Fruit fly (Drosophila melanogaster) whole organism, embryonic: Measurements from ENCODE around the gene CG11608.

Experiments used
- Atf6 ChIP-seq: fragments of 200-800 bp; sonication (Bioruptor generic); IDR thresholded peaks from 2 replicates; pipeline ENCODE4 v1.3.6; 2022; ENCODE audit warnings: missing biosample characterization, missing genetic modification characterization
- CG11504 ChIP-seq: fragments of 200-800 bp; sonication (Bioruptor generic); optimal IDR thresholded peaks from 3 replicates; lab custom pipeline; 2019; ENCODE audit warnings: missing biosample characterization, mild to moderate bottlenecking, missing genetic modification characterization, moderate library complexity
- CG13123 ChIP-seq: fragments of 200-800 bp; sonication (Bioruptor generic); optimal IDR thresholded peaks from 2 replicates; lab custom pipeline; 2016; ENCODE audit warnings: missing biosample characterization, missing genetic modification characterization
- CG13894 ChIP-seq: fragments of 200-800 bp; sonication (Bioruptor generic); optimal IDR thresholded peaks from 3 replicates; lab custom pipeline; 2018; ENCODE audit warnings: missing biosample characterization, mild to moderate bottlenecking, missing genetic modification characterization, moderate library complexity
- CG14965 ChIP-seq: fragments of 200-800 bp; sonication (Bioruptor generic); optimal IDR thresholded peaks from 2 replicates; lab custom pipeline; 2016; ENCODE audit warnings: missing biosample characterization, missing genetic modification characterization, borderline replicate concordance
- CG30431 ChIP-seq: fragments of 200-800 bp; sonication (Bioruptor generic); optimal IDR thresholded peaks from 2 replicates; lab custom pipeline; 2017; ENCODE audit warnings: missing biosample characterization, missing genetic modification characterization
- CG33557 ChIP-seq: fragments of 200-800 bp; sonication (Bioruptor generic); optimal IDR thresholded peaks from 2 replicates; lab custom pipeline; 2019; ENCODE audit warnings: missing biosample characterization, mild to moderate bottlenecking, missing genetic modification characterization, moderate library complexity
- CG5180 ChIP-seq: fragments of 200-800 bp; sonication (Bioruptor generic); optimal IDR thresholded peaks from 3 replicates; lab custom pipeline; 2017; ENCODE audit warnings: missing biosample characterization, missing genetic modification characterization, mild to moderate bottlenecking, moderate library complexity, missing genetic modification reagents
- CG6254 ChIP-seq: fragments of 200-800 bp; sonication (Bioruptor generic); optimal IDR thresholded peaks from 3 replicates; lab custom pipeline; 2017; ENCODE audit warnings: mild to moderate bottlenecking, missing biosample characterization, missing genetic modification reagents, missing genetic modification characterization
- CG7963 ChIP-seq: fragments of 200-800 bp; sonication (Bioruptor generic); IDR thresholded peaks from 3 replicates; pipeline ENCODE4 v1.3.6; 2022; ENCODE audit warnings: missing biosample characterization, missing genetic modification characterization; ENCODE audit not compliant: partially characterized antibody
- CG8290 ChIP-seq, 3 experiments: fragments of 200-800 bp; sonication (Bioruptor generic); optimal IDR thresholded peaks; 2 replicates each; lab custom pipeline; 2016 to 2019; ENCODE audit warnings: missing biosample characterization in 3 of 3, missing genetic modification characterization in 3 of 3, mild to moderate bottlenecking in 2 of 3, moderate library complexity in 1 of 3
- CG9215 ChIP-seq: fragments of 200-800 bp; sonication (Bioruptor generic); IDR thresholded peaks from 2 replicates; pipeline ENCODE4 v1.3.6; 2022; ENCODE audit warnings: missing biosample characterization, missing genetic modification characterization
- CG9727 ChIP-seq: fragments of 200-800 bp; sonication (Bioruptor generic); optimal IDR thresholded peaks from 3 replicates; lab custom pipeline; 2017; ENCODE audit warnings: missing biosample characterization, mild to moderate bottlenecking, missing genetic modification characterization
- Camta ChIP-seq: fragments of 200-800 bp; sonication (Bioruptor generic); optimal IDR thresholded peaks from 2 replicates; lab custom pipeline; 2016; ENCODE audit warnings: missing biosample characterization, missing genetic modification characterization
- CrebB ChIP-seq: fragments of 200-800 bp; sonication (Bioruptor generic); optimal IDR thresholded peaks from 3 replicates; lab custom pipeline; 2018; ENCODE audit warnings: missing biosample characterization, mild to moderate bottlenecking, missing genetic modification characterization
- Deaf1 ChIP-seq: fragments of 200-800 bp; optimal IDR thresholded peaks from 3 replicates; lab custom pipeline; 2019; ENCODE audit warnings: missing biosample characterization, mild to moderate bottlenecking, missing genetic modification characterization, moderate library complexity
- GATAe ChIP-seq: fragments of 200-800 bp; sonication (Bioruptor generic); conservative IDR thresholded peaks from 2 replicates; pipeline ENCODE4 v1.3.6; 2022; ENCODE audit warnings: missing biosample characterization, missing genetic modification characterization
- H2.0 ChIP-seq: fragments of 200-800 bp; sonication (Bioruptor generic); IDR thresholded peaks from 2 replicates; pipeline ENCODE4 v1.3.6; 2022; ENCODE audit warnings: missing biosample characterization, missing genetic modification characterization
- HLHmδ ChIP-seq: fragments of 200-800 bp; sonication (Bioruptor generic); optimal IDR thresholded peaks from 2 replicates; lab custom pipeline; 2018; ENCODE audit warnings: missing biosample characterization, mild to moderate bottlenecking, missing genetic modification characterization, moderate library complexity
- Lhr ChIP-seq: fragments of 200-800 bp; sonication (Bioruptor generic); optimal IDR thresholded peaks from 3 replicates; lab custom pipeline; 2017; ENCODE audit warnings: mild to moderate bottlenecking, missing biosample characterization, missing genetic modification reagents, missing genetic modification characterization
- MESR4 ChIP-seq: fragments of 200-800 bp; sonication (Bioruptor generic); optimal IDR thresholded peaks from 2 replicates; lab custom pipeline; 2018; ENCODE audit warnings: missing biosample characterization, mild to moderate bottlenecking, missing genetic modification characterization, moderate library complexity
- Med ChIP-seq: fragments of 200-800 bp; sonication (Bioruptor generic); peaks from one replicate; lab custom pipeline; 2016; ENCODE audit warnings: missing biosample characterization, missing genetic modification characterization, mild to moderate bottlenecking, inconsistent platforms, moderate library complexity
- NfI ChIP-seq: fragments of 200-800 bp; sonication (Bioruptor generic); optimal IDR thresholded peaks from 3 replicates; lab custom pipeline; 2018; ENCODE audit warnings: missing biosample characterization, mild to moderate bottlenecking, missing genetic modification characterization, moderate library complexity
- Sox102F ChIP-seq: fragments of 200-800 bp; sonication (Bioruptor generic); optimal IDR thresholded peaks from 2 replicates; lab custom pipeline; 2018; ENCODE audit warnings: missing biosample characterization, mild to moderate bottlenecking, missing genetic modification characterization, moderate library complexity
- ac ChIP-seq: fragments of 200-800 bp; sonication (Bioruptor generic); optimal IDR thresholded peaks from 3 replicates; lab custom pipeline; 2017; ENCODE audit warnings: missing biosample characterization, mild to moderate bottlenecking, missing genetic modification characterization
- ap ChIP-seq: fragments of 200-800 bp; sonication (Bioruptor generic); IDR thresholded peaks from 2 replicates; pipeline ENCODE4 v1.3.6; 2022; ENCODE audit warnings: missing biosample characterization, missing genetic modification characterization
- cas ChIP-seq: fragments of 200-800 bp; sonication (Bioruptor generic); IDR thresholded peaks from 2 replicates; pipeline ENCODE4 v1.3.6; 2022; ENCODE audit warnings: missing biosample characterization, missing genetic modification characterization
- chm ChIP-seq: fragments of 200-800 bp; sonication (Bioruptor generic); IDR thresholded peaks from 2 replicates; pipeline ENCODE4 v1.3.6; 2022; ENCODE audit warnings: missing biosample characterization, missing genetic modification characterization
- ci ChIP-seq: fragments of 200-800 bp; sonication (Bioruptor generic); IDR thresholded peaks from 3 replicates; pipeline ENCODE4 v1.3.6; 2022; ENCODE audit warnings: missing biosample characterization, missing genetic modification characterization
- croc ChIP-seq: fragments of 200-800 bp; sonication (Bioruptor generic); conservative IDR thresholded peaks from 3 replicates; pipeline ENCODE4 v1.3.6; 2022; ENCODE audit warnings: missing biosample characterization, missing genetic modification characterization
- crol ChIP-seq: fragments of 200-800 bp; sonication (Bioruptor generic); IDR thresholded peaks from 2 replicates; pipeline ENCODE4 v1.3.6; 2022; ENCODE audit warnings: missing biosample characterization, missing genetic modification characterization
- crp ChIP-seq, 2 experiments: fragments of 200-800 bp; sonication (Bioruptor generic); optimal IDR thresholded peaks; 2 replicates in 1 of 2; 3 replicates in 1 of 2; lab custom pipeline; 2017; ENCODE audit warnings: missing biosample characterization in 2 of 2, missing genetic modification characterization in 2 of 2, mild to moderate bottlenecking in 1 of 2, moderate library complexity in 1 of 2
- grn ChIP-seq: fragments of 200-800 bp; sonication (Bioruptor generic); optimal IDR thresholded peaks from 3 replicates; lab custom pipeline; 2017; ENCODE audit warnings: missing biosample characterization, missing genetic modification characterization
- hth ChIP-seq: fragments of >200 bp; optimal IDR thresholded peaks from 2 replicates; lab custom pipeline; 2017; ENCODE audit warnings: inconsistent platforms
- insv ChIP-seq, 2 experiments: fragments of 200-800 bp; sonication (Bioruptor generic); optimal IDR thresholded peaks; 3 replicates each; lab custom pipeline; 2016 to 2018; ENCODE audit warnings: missing biosample characterization in 2 of 2, missing genetic modification characterization in 2 of 2
- kay ChIP-seq: fragments of 200-800 bp; sonication (Bioruptor generic); optimal IDR thresholded peaks from 2 replicates; lab custom pipeline; 2016; ENCODE audit warnings: missing biosample characterization, missing genetic modification characterization
- ken ChIP-seq: fragments of 200-800 bp; sonication (Bioruptor generic); IDR thresholded peaks from 3 replicates; pipeline ENCODE4 v1.3.6; 2022; ENCODE audit warnings: missing biosample characterization, missing genetic modification characterization
- nom ChIP-seq: fragments of 200-800 bp; sonication (Bioruptor generic); optimal IDR thresholded peaks from 2 replicates; lab custom pipeline; 2017; ENCODE audit warnings: missing biosample characterization, missing genetic modification characterization, mild to moderate bottlenecking, moderate library complexity, missing genetic modification reagents
- odd ChIP-seq: fragments of 200-800 bp; sonication (Bioruptor generic); optimal IDR thresholded peaks from 2 replicates; lab custom pipeline; 2017; ENCODE audit warnings: missing biosample characterization, mild to moderate bottlenecking, missing genetic modification characterization
- pros ChIP-seq: fragments of 200-800 bp; sonication (Bioruptor generic); optimal IDR thresholded peaks from 3 replicates; lab custom pipeline; 2019; ENCODE audit warnings: missing biosample characterization, mild to moderate bottlenecking, missing genetic modification characterization, moderate library complexity
- sd ChIP-seq: fragments of 200-800 bp; sonication (Bioruptor generic); optimal IDR thresholded peaks from 3 replicates; lab custom pipeline; 2018; ENCODE audit warnings: missing biosample characterization, mild to moderate bottlenecking, missing genetic modification characterization, moderate library complexity
- sens ChIP-seq: fragments of 200-800 bp; sonication (Bioruptor generic); peaks from one replicate; lab custom pipeline; 2016; ENCODE audit warnings: missing biosample characterization, missing genetic modification characterization
- sna ChIP-seq: fragments of 200-800 bp; sonication (Bioruptor generic); IDR thresholded peaks from 2 replicates; pipeline ENCODE4 v1.3.6; 2022; ENCODE audit warnings: missing biosample characterization, missing genetic modification characterization; ENCODE audit not compliant: partially characterized antibody
- so ChIP-seq: fragments of 200-800 bp; sonication (Bioruptor generic); IDR thresholded peaks from 3 replicates; pipeline ENCODE4 v1.3.6; 2022; ENCODE audit warnings: missing biosample characterization, missing genetic modification characterization
- tll ChIP-seq, 2 experiments: fragments of 200-800 bp in 1 of 2; fragments of >200 bp in 1 of 2; sonication (Bioruptor generic) in 1 of 2; optimal IDR thresholded peaks; 2 replicates each; lab custom pipeline; 2017 to 2019; ENCODE audit warnings: missing biosample characterization in 2 of 2, missing genetic modification characterization in 2 of 2, mild to moderate bottlenecking in 1 of 2, moderate library complexity in 1 of 2
- zen ChIP-seq: fragments of 200-800 bp; sonication (Bioruptor generic); optimal IDR thresholded peaks from 3 replicates; lab custom pipeline; 2018; ENCODE audit warnings: missing biosample characterization, mild to moderate bottlenecking, missing genetic modification characterization, moderate library complexity

The CG11608 gene

dm6 chr3R:12646926-12647325 lies 8.6 kb downstream of the CG11608 start:
- peak; percentile 66 for TF ChIP-seq grn (GFP tag; lab: Kevin White, UChicago)
- TF ChIP-seq Sox102F (GFP tag; lab: Kevin White, UChicago): no peak
- no peak for TF ChIP-seq NfI (GFP tag; lab: Kevin White, UChicago)
- no peak for TF ChIP-seq ap (GFP tag; lab: Robert Waterston, UW)
- TF ChIP-seq croc (GFP tag; lab: Robert Waterston, UW): no peak
- no peak for TF ChIP-seq cas (GFP tag; lab: Robert Waterston, UW)

dm6 chr3R:12647348-12647747 lies 9.1 kb downstream of the CG11608 start:
- no peak for TF ChIP-seq CG14965 (GFP tag; lab: Kevin White, UChicago)
- TF ChIP-seq Atf6: no peak
- no peak for TF ChIP-seq insv (GFP tag; optimal IDR thresholded peaks at IDR 0.05; lab: Kevin White, UChicago)
- TF ChIP-seq CG8290 (GFP tag; optimal IDR thresholded peaks at IDR 0.05; lab: Kevin White, UChicago): no peak
- TF ChIP-seq CG8290 (tag; optimal IDR thresholded peaks at IDR 0.05; lab: Kevin White, UChicago): peak in 1 of 2 experiments; percentile 5
- peak; percentile 63 for TF ChIP-seq crol (GFP tag; lab: Robert Waterston, UW)
- 0 out of 3 replicates have a peak, but pooled peaks have one; percentile 13 for TF ChIP-seq ken (GFP tag; lab: Robert Waterston, UW)
- 0 out of 3 replicates have a peak, but pooled peaks have one; percentile 16 for TF ChIP-seq ci (GFP tag; lab: Robert Waterston, UW)
- TF ChIP-seq CG6254 (GFP tag; lab: Kevin White, UChicago): no peak
- TF ChIP-seq CG13894 (tag; lab: Kevin White, UChicago): peak; percentile 61

DNA sequence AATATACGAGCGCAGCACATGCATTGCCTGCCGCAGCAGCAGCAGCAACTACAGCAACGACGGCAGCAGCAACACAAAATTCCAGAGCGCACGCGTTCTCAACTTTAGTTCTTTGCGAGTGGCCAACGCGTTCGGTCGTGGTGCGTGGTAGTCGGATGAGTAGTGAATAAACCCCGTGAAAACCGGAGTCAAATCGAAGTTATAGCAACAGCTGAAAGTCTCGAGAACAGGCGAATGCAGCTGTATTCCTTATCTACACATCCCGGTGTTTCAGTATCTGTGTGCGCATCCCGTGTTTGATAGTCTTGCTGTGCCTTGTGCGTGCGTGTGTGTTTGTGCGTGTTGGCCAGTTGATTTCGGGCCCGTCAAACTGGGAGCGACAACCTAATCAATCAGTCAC lies 9.7 kb downstream of the CG11608 start, which contains the start of gene Dtg:
Dtg (plus strand) TSS at position 105 of the 400 bp plus-strand sequence.
- TF ChIP-seq tll (GFP tag; optimal IDR thresholded peaks at IDR 0.05; lab: Kevin White, UChicago): peak in 1 of 2 experiments; percentile 93
- peak; percentile 46 for TF ChIP-seq zen (tag; lab: Kevin White, UChicago)
- no peak for TF ChIP-seq CG13123 (GFP tag; lab: Kevin White, UChicago)
- no peak for TF ChIP-seq CG9215 (GFP tag; lab: Robert Waterston, UW)
- TF ChIP-seq sna (GFP tag; lab: Robert Waterston, UW): no peak
- TF ChIP-seq CG7963 (GFP tag; lab: Robert Waterston, UW): no peak
- TF ChIP-seq CG9727 (GFP tag; lab: Kevin White, UChicago): peak; percentile 0
- peak; percentile 52 for TF ChIP-seq sd (tag; lab: Kevin White, UChicago)
- no peak for TF ChIP-seq H2.0
- no peak for TF ChIP-seq Lhr (GFP tag; lab: Kevin White, UChicago)
- TF ChIP-seq NfI (GFP tag; lab: Kevin White, UChicago): no peak
- TF ChIP-seq HLHmδ: peak; percentile 82
- TF ChIP-seq CG33557 (GFP tag; lab: Kevin White, UChicago): peak; percentile 24
- peak; percentile 97 for TF ChIP-seq ac (GFP tag; lab: Kevin White, UChicago)
- peak; percentile 30 for TF ChIP-seq Deaf1 (tag; lab: Kevin White, UChicago)
- TF ChIP-seq sens (GFP tag; lab: Kevin White, UChicago): peak; percentile 74
- no peak for TF ChIP-seq CrebB
- TF ChIP-seq CG5180 (GFP tag; lab: Kevin White, UChicago): peak; percentile 34
- TF ChIP-seq CG11504 (tag; lab: Kevin White, UChicago): peak; percentile 5
- TF ChIP-seq chm: no peak
- peak in 1 of 2 experiments; percentile 14 for TF ChIP-seq crp (GFP tag; optimal IDR thresholded peaks at IDR 0.05; lab: Kevin White, UChicago)
- no peak for TF ChIP-seq GATAe
- TF ChIP-seq nom: peak; percentile 18
- no peak for TF ChIP-seq kay (GFP tag; lab: Kevin White, UChicago)
- no peak for TF ChIP-seq MESR4 (GFP tag; lab: Kevin White, UChicago)
- peak; percentile 22 for TF ChIP-seq odd (GFP tag; lab: Kevin White, UChicago)
- no peak for TF ChIP-seq so (GFP tag; lab: Robert Waterston, UW)
- TF ChIP-seq Camta (GFP tag; lab: Kevin White, UChicago): no peak
- peak; percentile 77 for TF ChIP-seq Med (GFP tag; lab: Kevin White, UChicago)
- TF ChIP-seq hth: peak; percentile 7
- no peak for TF ChIP-seq CG30431 (GFP tag; lab: Kevin White, UChicago)
- TF ChIP-seq pros (GFP tag; lab: Kevin White, UChicago): peak; percentile 65
